Fruit fly (Drosophila melanogaster): ENCODE results near the gene CG12817.

The CG12817 gene

DNA sequence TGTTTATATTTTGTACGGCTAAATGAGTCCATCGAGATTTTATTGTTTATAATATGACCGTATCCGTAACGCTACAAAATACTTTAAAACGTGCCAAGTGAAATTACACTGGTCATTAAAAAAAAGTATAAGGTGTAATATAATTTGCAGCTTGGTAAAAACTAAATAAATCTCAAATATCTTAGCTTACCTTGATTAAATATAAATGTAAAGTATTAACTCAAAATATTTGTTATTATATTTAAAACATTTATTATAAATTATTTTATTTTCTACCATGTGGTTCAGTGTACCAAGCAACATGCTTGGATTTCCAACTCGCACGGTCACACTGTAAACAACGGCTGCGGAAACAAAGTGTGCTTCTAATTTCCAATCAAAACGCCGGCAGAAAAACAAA is 37.3 kb upstream of the CG12817 start, which contains the start of the genes Sirt6 and pont (continued):
- peak; percentile 59 for TF ChIP-seq CG7786 (GFP tag; optimal IDR thresholded peaks at IDR 0.05)

DNA sequence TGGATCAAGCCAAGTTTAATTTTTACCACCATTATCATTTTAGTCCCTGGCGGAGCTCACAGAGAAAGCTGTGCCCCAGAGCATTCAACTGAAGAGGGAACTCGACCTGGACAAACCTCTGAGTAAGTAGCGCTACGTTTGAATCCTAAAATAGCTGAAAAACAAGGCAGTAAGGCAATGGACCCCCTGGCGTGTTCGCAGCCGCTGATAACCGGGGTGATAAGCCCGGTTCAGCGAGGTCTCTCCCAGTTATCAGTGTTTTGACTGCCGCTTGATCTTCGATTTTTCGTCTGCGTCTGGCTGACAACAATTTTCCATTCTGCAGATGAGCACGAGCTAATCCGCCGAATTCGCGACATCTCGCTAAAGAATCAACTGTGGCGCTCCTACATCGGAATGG is 27.3 kb upstream of the CG12817 start:
- TF ChIP-seq sug (tag; optimal IDR thresholded peaks at IDR 0.05) (peak; percentile 94), CG12155 (GFP tag; optimal IDR thresholded peaks at IDR 0.05) (no peak)

DNA sequence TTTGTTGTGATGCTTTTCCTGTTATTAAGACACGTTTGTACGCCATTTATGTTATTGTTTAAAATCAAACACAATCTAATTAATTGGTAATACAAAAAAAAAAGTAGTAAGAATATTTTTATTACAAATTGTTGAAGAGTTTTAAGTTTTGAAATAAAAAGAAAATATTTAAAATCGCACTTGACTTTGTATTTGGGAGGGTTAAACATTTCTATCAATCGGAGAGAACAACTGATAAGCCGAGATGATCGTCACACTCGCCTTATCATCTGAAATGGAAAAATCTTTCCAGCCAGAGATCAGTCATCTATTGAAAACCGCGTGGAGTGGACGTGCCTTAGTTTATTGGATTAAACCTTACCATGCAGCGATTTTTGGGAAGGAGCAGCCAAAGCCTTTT is 26.7 kb upstream of the CG12817 start, which contains the start of gene CG3999:
CG3999 (plus strand) TSS at position 301 of the 400 bp plus-strand sequence.
- TF ChIP-seq CG6683 (GFP tag; optimal IDR thresholded peaks at IDR 0.05): no peak
- no peak for TF ChIP-seq E2f2 (GFP tag; IDR thresholded peaks at IDR 0.05)
- no peak for TF ChIP-seq CG15479 (GFP tag; optimal IDR thresholded peaks at IDR 0.05)

DNA sequence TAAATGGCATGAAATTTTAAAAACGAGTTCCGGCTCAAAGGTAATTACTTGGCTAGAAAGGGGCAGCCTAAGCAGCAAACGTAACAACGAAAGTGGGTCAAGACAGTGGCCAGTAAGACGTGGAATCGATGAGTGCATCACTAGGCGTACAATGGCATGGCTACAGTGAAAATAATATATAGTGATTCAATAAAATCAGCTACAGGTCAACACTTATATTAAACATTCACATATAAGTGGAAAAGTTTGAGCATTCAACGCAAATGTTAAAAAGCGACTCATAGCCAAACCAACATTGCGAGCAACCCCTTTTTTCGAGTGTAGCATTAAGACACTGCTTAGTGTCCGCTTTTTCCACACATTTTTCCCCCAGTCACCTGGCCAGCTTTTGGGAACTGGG is 3.5 kb upstream of the CG12817 start:
- no peak for TF ChIP-seq HLH54F (GFP tag; optimal IDR thresholded peaks at IDR 0.05)
- no peak for TF ChIP-seq Nf-YC (tag; optimal IDR thresholded peaks at IDR 0.05)
- TF ChIP-seq Abd-B (GFP tag; optimal IDR thresholded peaks at IDR 0.05): peak; percentile 2
- TF ChIP-seq lab (GFP tag; optimal IDR thresholded peaks at IDR 0.05): peak; percentile 34
- no peak for TF ChIP-seq CG7963 (GFP tag; IDR thresholded peaks at IDR 0.05; ENCODE audit: partially characterized antibody)
- TF ChIP-seq CG7556 (GFP tag; optimal IDR thresholded peaks at IDR 0.05): no peak
- TF ChIP-seq Hmr (GFP tag; optimal IDR thresholded peaks at IDR 0.05): no peak
- no peak for TF ChIP-seq CG1233 (GFP tag; optimal IDR thresholded peaks at IDR 0.05)
- no peak for TF ChIP-seq hbn (GFP tag; IDR thresholded peaks at IDR 0.05; ENCODE audit: partially characterized antibody)
- no peak for TF ChIP-seq CG18011 (GFP tag; optimal IDR thresholded peaks at IDR 0.05)
- peak; percentile 35; the same call in 1 of the 2 replicates for TF ChIP-seq sisA (GFP tag; IDR thresholded peaks at IDR 0.05)
- TF ChIP-seq lbe (GFP tag; optimal IDR thresholded peaks at IDR 0.05): no peak
- TF ChIP-seq chn (GFP tag; optimal IDR thresholded peaks at IDR 0.05): no peak
- peak; percentile 28 for TF ChIP-seq gem (tag; optimal IDR thresholded peaks at IDR 0.05)
- peak; percentile 8 for TF ChIP-seq CG7839 (tag; optimal IDR thresholded peaks at IDR 0.05)
- TF ChIP-seq CG9817 (tag; optimal IDR thresholded peaks at IDR 0.05): no peak
- peak; percentile 13; the same call in 1 of the 3 replicates for TF ChIP-seq row (GFP tag; IDR thresholded peaks at IDR 0.05)
- TF ChIP-seq Sox102F (GFP tag; optimal IDR thresholded peaks at IDR 0.05): peak; percentile 4
- no peak for TF ChIP-seq CG6813 (GFP tag; optimal IDR thresholded peaks at IDR 0.05)
- peak; percentile 5 for TF ChIP-seq Xbp1 (GFP tag; optimal IDR thresholded peaks at IDR 0.05)
- no peak for TF ChIP-seq bab2 (GFP tag; optimal IDR thresholded peaks at IDR 0.05)
- TF ChIP-seq CG7745 (tag; optimal IDR thresholded peaks at IDR 0.05): no peak
- peak; percentile 39 for TF ChIP-seq Ptx1 (GFP tag; IDR thresholded peaks at IDR 0.05)
- TF ChIP-seq CG13287 (GFP tag; IDR thresholded peaks at IDR 0.05; ENCODE audit: partially characterized antibody): no peak
- TF ChIP-seq sens (GFP tag): peak; percentile 64
- no peak for TF ChIP-seq pita (GFP tag; optimal IDR thresholded peaks at IDR 0.05)
- no peak for TF ChIP-seq eyg (GFP tag; optimal IDR thresholded peaks at IDR 0.05)
- TF ChIP-seq dmrt99B (tag; optimal IDR thresholded peaks at IDR 0.05): peak; percentile 27
- TF ChIP-seq Ets65A (GFP tag): peak; percentile 62
- no peak for TF ChIP-seq bsh (GFP tag; optimal IDR thresholded peaks at IDR 0.05)
- TF ChIP-seq br (optimal IDR thresholded peaks at IDR 0.05): no peak
- TF ChIP-seq fd96Cb (tag; optimal IDR thresholded peaks at IDR 0.05): peak; percentile 5
- TF ChIP-seq CG11696 (GFP tag; IDR thresholded peaks at IDR 0.05): no peak
- TF ChIP-seq gt (GFP tag; IDR thresholded peaks at IDR 0.05): no peak
